Worm (Caenorhabditis elegans) whole organism, late embryonic: ENCODE data around the gene C04A2.15.

Source experiments
- F13H6.1 ChIP-seq: sonication (generic microtip); optimal IDR thresholded peaks from 2 replicates; lab custom pipeline; 2016; ENCODE audit warnings: missing genetic modification characterization, missing compliant biosample characterization
- Y22D7AL.16 ChIP-seq: sonication (generic microtip); optimal IDR thresholded peaks from 2 replicates; lab custom pipeline; 2016; ENCODE audit warnings: missing genetic modification characterization, missing compliant biosample characterization
- ceh-2 ChIP-seq: sonication (generic microtip); optimal IDR thresholded peaks from 2 replicates; lab custom pipeline; 2016; ENCODE audit warnings: missing genotype, missing genetic modification characterization, missing compliant biosample characterization
- ceh-31 ChIP-seq: sonication (generic microtip); optimal IDR thresholded peaks from 2 replicates; lab custom pipeline; 2016; ENCODE audit warnings: missing genetic modification characterization, missing compliant biosample characterization
- ceh-34 ChIP-seq: sonication (generic microtip); optimal IDR thresholded peaks from 2 replicates; lab custom pipeline; 2016; ENCODE audit warnings: mild to moderate bottlenecking, missing genetic modification characterization, missing compliant biosample characterization
- ceh-45 ChIP-seq: fragments of 200-800 bp; sonication (Bioruptor generic); IDR thresholded peaks from 2 replicates; pipeline ENCODE4 v1.3.6; 2022; ENCODE audit warnings: missing genetic modification reagents, missing genetic modification characterization, missing compliant biosample characterization
- ceh-48 ChIP-seq: sonication (generic microtip); optimal IDR thresholded peaks from 2 replicates; lab custom pipeline; 2016; ENCODE audit warnings: missing genetic modification characterization, inconsistent platforms, missing compliant biosample characterization
- ceh-9 ChIP-seq: sonication (generic microtip); optimal IDR thresholded peaks from 2 replicates; lab custom pipeline; 2016; ENCODE audit warnings: mild to moderate bottlenecking, missing genetic modification characterization, inconsistent platforms, missing compliant biosample characterization
- che-1 ChIP-seq: sonication (generic microtip); optimal IDR thresholded peaks from 2 replicates; lab custom pipeline; 2016; ENCODE audit warnings: mild to moderate bottlenecking, missing genetic modification characterization, missing compliant biosample characterization
- dve-1 ChIP-seq: sonication (generic microtip); optimal IDR thresholded peaks from 2 replicates; lab custom pipeline; 2017; ENCODE audit warnings: antibody characterized with exemption, mild to moderate bottlenecking, missing genetic modification characterization, missing compliant biosample characterization
- ets-4 ChIP-seq: sonication (generic microtip); optimal IDR thresholded peaks from 2 replicates; lab custom pipeline; 2016; ENCODE audit warnings: missing genetic modification characterization, missing compliant biosample characterization
- gmeb-2 ChIP-seq: sonication (generic microtip); optimal IDR thresholded peaks from 2 replicates; lab custom pipeline; 2016; ENCODE audit warnings: missing genetic modification characterization, inconsistent platforms, missing compliant biosample characterization
- hlh-13 ChIP-seq: fragments of 200-800 bp; sonication (Bioruptor generic); optimal IDR thresholded peaks from 2 replicates; lab custom pipeline; 2018; ENCODE audit warnings: mild to moderate bottlenecking, missing genetic modification characterization, missing compliant biosample characterization
- hlh-8 ChIP-seq: sonication (generic microtip); optimal IDR thresholded peaks from 2 replicates; lab custom pipeline; 2016; ENCODE audit warnings: missing genotype, missing genetic modification characterization, missing compliant biosample characterization
- madf-2 ChIP-seq: sonication (generic microtip); optimal IDR thresholded peaks from 2 replicates; lab custom pipeline; 2017; ENCODE audit warnings: missing genetic modification characterization, missing compliant biosample characterization
- mec-3 ChIP-seq: sonication (generic microtip); optimal IDR thresholded peaks from 2 replicates; lab custom pipeline; 2016; ENCODE audit warnings: borderline replicate concordance, missing genetic modification characterization, missing compliant biosample characterization
- nfya-1 ChIP-seq: sonication (generic microtip); optimal IDR thresholded peaks from 2 replicates; lab custom pipeline; 2017; ENCODE audit warnings: missing genetic modification characterization, mild to moderate bottlenecking, missing compliant biosample characterization, antibody characterized with exemption, moderate library complexity
- nhr-232 ChIP-seq: sonication (generic microtip); optimal IDR thresholded peaks from 2 replicates; lab custom pipeline; 2016; ENCODE audit warnings: missing genetic modification characterization, missing compliant biosample characterization
- npax-4 ChIP-seq: sonication (generic microtip); optimal IDR thresholded peaks from 2 replicates; lab custom pipeline; 2016; ENCODE audit warnings: missing genetic modification characterization, missing compliant biosample characterization
- odd-2 ChIP-seq: sonication (generic microtip); optimal IDR thresholded peaks from 2 replicates; lab custom pipeline; 2017; ENCODE audit warnings: antibody characterized with exemption, mild to moderate bottlenecking, missing genetic modification characterization, missing compliant biosample characterization
- pax-1 ChIP-seq: fragments of 150-350 bp; optimal IDR thresholded peaks from 2 replicates; lab custom pipeline; 2014; ENCODE audit warnings: missing biosample characterization, missing genetic modification characterization
- pha-2 ChIP-seq: sonication (generic microtip); optimal IDR thresholded peaks from 2 replicates; lab custom pipeline; 2017; ENCODE audit warnings: mild to moderate bottlenecking, missing genetic modification characterization, missing compliant biosample characterization
- pha-4 ChIP-seq: fragments of 150-350 bp; optimal IDR thresholded peaks from 2 replicates; lab custom pipeline; 2018; ENCODE audit warnings: missing biosample characterization, missing genetic modification reagents, missing genetic modification characterization
- pqm-1 ChIP-seq: sonication (generic microtip); optimal IDR thresholded peaks from 2 replicates; lab custom pipeline; 2016; ENCODE audit warnings: missing genetic modification characterization, missing compliant biosample characterization
- pros-1 ChIP-seq: fragments of 150-350 bp; optimal IDR thresholded peaks from 2 replicates; lab custom pipeline; 2014; ENCODE audit warnings: missing biosample characterization, missing genetic modification reagents, missing genetic modification characterization
- ref-2 ChIP-seq: sonication (generic microtip); optimal IDR thresholded peaks from 2 replicates; lab custom pipeline; 2016; ENCODE audit warnings: missing genetic modification characterization, missing compliant biosample characterization
- sdc-2 ChIP-seq: sonication (generic microtip); optimal IDR thresholded peaks from 2 replicates; lab custom pipeline; 2016; ENCODE audit warnings: missing genotype, missing genetic modification characterization, missing compliant biosample characterization
- sox-2 ChIP-seq: fragments of 200-800 bp; sonication (Bioruptor generic); IDR thresholded peaks from 2 replicates; pipeline ENCODE4 v1.3.6; 2022; ENCODE audit warnings: missing genetic modification reagents, missing genetic modification characterization, missing compliant biosample characterization
- tbx-2 ChIP-seq: sonication (generic microtip); optimal IDR thresholded peaks from 2 replicates; lab custom pipeline; 2016; ENCODE audit warnings: missing genetic modification characterization, missing compliant biosample characterization
- tbx-7 ChIP-seq: sonication (generic microtip); optimal IDR thresholded peaks from 2 replicates; lab custom pipeline; 2016; ENCODE audit warnings: missing genotype, missing genetic modification characterization, missing compliant biosample characterization
- ttx-3 ChIP-seq: sonication (generic microtip); optimal IDR thresholded peaks from 2 replicates; lab custom pipeline; 2016; ENCODE audit warnings: missing genetic modification reagents, missing genetic modification characterization, missing compliant biosample characterization
- unc-3 ChIP-seq, 2 experiments: fragments of 200-800 bp in 1 of 2; sonication (Bioruptor generic) in 1 of 2; sonication (generic microtip) in 1 of 2; conservative IDR thresholded peaks in 1 of 2; optimal IDR thresholded peaks in 1 of 2; 2 replicates each; pipeline versions ENCODE4 v1.3.6 to Lab custom; 2016 to 2022; ENCODE audit warnings: missing compliant biosample characterization in 2 of 2, missing genetic modification characterization in 2 of 2, missing genetic modification reagents in 1 of 2
- unc-42 ChIP-seq: sonication (generic microtip); optimal IDR thresholded peaks from 2 replicates; lab custom pipeline; 2016; ENCODE audit warnings: missing genotype, missing genetic modification characterization, missing compliant biosample characterization
- unc-86 ChIP-seq: sonication (generic microtip); optimal IDR thresholded peaks from 2 replicates; lab custom pipeline; 2016; ENCODE audit warnings: missing genetic modification characterization, missing compliant biosample characterization
- ztf-16 ChIP-seq: sonication (generic microtip); optimal IDR thresholded peaks from 2 replicates; lab custom pipeline; 2017; ENCODE audit warnings: missing genetic modification characterization, missing compliant biosample characterization

Gene C04A2.15

DNA sequence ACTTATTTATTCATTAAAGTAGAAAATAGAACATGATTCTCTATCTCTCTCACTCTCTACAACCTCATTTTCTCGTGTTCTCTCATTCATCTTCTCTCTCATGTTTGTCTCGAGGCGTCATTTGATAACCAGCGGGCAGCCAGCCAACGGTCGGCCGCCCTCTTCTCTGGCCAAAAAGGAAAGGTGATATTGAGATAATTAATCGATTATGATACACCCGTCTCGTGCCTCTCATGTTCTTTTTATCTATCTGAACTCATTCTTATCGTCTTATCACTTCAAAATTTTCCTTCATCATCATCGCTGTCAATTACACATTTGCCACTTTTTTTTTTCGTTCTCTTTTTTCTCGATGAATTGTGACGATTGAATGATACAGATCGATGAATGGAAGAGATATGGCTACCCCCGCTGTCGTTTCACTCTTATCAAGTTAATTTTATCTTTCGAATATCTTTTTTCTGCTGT lies 9.4 kb upstream of the C04A2.15 start (continued):
- no peak for TF ChIP-seq pha-4 (tag; lab: Kevin White, UChicago)
- peak; percentile 64 for TF ChIP-seq nfya-1 (tag; lab: Kevin White, UChicago)
- no peak for TF ChIP-seq hlh-8
- no peak for TF ChIP-seq unc-86 (tag; lab: Kevin White, UChicago)
- TF ChIP-seq ttx-3 (tag; lab: Kevin White, UChicago): no peak
- TF ChIP-seq unc-42 (tag; lab: Kevin White, UChicago): no peak
- TF ChIP-seq pha-2 (tag; lab: Kevin White, UChicago): no peak
- no peak for TF ChIP-seq tbx-7
- TF ChIP-seq ceh-34 (tag; lab: Kevin White, UChicago): peak; percentile 53
- no peak for TF ChIP-seq hlh-13
- no peak for TF ChIP-seq sdc-2 (tag; lab: Kevin White, UChicago)
- peak; percentile 14 for TF ChIP-seq ceh-48
- no peak for TF ChIP-seq nhr-232 (tag; lab: Kevin White, UChicago)
- TF ChIP-seq gmeb-2 (tag; lab: Kevin White, UChicago): no peak
- no peak for TF ChIP-seq ceh-31 (tag; lab: Kevin White, UChicago)
- TF ChIP-seq ztf-16: no peak
- no peak for TF ChIP-seq ceh-9 (tag; lab: Kevin White, UChicago)
- no peak for TF ChIP-seq ceh-45 (GFP tag; lab: Robert Waterston, UW)
- TF ChIP-seq pqm-1 (tag; lab: Kevin White, UChicago): peak; percentile 59

DNA sequence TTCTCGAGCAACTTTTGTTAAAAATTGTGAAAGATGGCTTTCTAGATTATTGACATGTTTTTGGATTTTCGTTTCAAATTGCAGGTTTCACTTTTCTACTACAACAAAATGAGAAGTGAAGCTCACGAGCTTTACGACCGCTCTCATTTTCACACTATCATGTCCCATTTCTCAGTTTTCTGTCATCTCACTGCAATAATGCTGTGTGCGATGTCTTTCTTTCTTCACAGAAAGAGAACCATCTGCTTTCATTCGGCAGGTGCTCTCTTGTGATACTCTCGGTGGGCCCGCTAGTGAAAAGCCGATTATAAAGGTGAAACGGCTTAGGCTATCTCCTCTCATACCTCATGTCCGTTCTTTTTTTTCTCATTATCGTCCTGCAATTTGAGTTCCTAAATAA lies 8.8 kb upstream of the C04A2.15 start:
- TF ChIP-seq nfya-1 (tag; lab: Kevin White, UChicago) (peak; percentile 3), ceh-31 (tag; lab: Kevin White, UChicago) (no peak)

DNA sequence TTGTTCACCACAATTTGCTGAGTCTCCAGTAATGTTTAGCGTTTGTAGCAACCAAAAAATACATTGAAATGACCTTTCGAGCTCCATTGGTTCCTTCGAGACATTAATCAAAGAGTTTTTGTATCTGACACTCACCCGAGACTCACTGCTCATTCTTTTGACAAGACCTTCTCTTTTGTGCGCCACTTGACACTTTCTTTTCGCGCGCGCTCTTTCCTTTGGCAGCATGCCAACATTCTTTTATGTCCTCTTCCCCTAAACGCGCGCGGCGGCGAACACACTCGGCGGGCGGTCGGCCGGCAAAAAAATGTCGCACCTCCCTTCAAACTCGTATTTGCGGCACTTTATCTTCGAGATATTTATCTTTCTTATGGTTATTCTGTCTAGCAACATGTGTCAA lies 8.4 kb upstream of the C04A2.15 start:
- TF ChIP-seq ceh-2 (tag; lab: Kevin White, UChicago) (no peak), odd-2 (tag; lab: Kevin White, UChicago) (no peak), npax-4 (tag; lab: Kevin White, UChicago) (no peak), Y22D7AL.16 (tag; lab: Kevin White, UChicago) (no peak), tbx-2 (peak; percentile 30), ttx-3 (tag; lab: Kevin White, UChicago) (no peak), dve-1 (tag; lab: Kevin White, UChicago) (no peak), unc-42 (tag; lab: Kevin White, UChicago) (no peak), ceh-9 (tag; lab: Kevin White, UChicago) (no peak), F13H6.1 (tag; lab: Kevin White, UChicago) (no peak), sdc-2 (tag; lab: Kevin White, UChicago) (no peak), pax-1 (tag; lab: Kevin White, UChicago) (no peak), ref-2 (tag; lab: Kevin White, UChicago) (peak; percentile 17), sox-2 (GFP tag; lab: Robert Waterston, UW) (peak; percentile 27; the same call in 1 of the 2 replicates)

ce11 chrII:6844227-6845005 lies 7.6 kb upstream of the C04A2.15 start:
- no peak for TF ChIP-seq madf-2 (tag; lab: Kevin White, UChicago)
- peak; percentile 43 for TF ChIP-seq pros-1 (tag; lab: Kevin White, UChicago)
- no peak for TF ChIP-seq ets-4 (tag; lab: Kevin White, UChicago)
- TF ChIP-seq ceh-48: peak; percentile 45
- peak; percentile 31; the same call in 1 of the 2 replicates for TF ChIP-seq sox-2 (GFP tag; lab: Robert Waterston, UW)
- peak; percentile 84 for TF ChIP-seq unc-42 (tag; lab: Kevin White, UChicago)
- TF ChIP-seq, all 69 proteins: peak for 4

ce11 chrII:6845006-6845459 lies 7.0 kb upstream of the C04A2.15 start:
- TF ChIP-seq che-1 (tag; lab: Kevin White, UChicago) (no peak), unc-3 (GFP tag; conservative IDR thresholded peaks at IDR 0.05; lab: Robert Waterston, UW) (no peak), unc-3 (tag; optimal IDR thresholded peaks at IDR 0.05; lab: Kevin White, UChicago) (no peak), ztf-16 (no peak), ceh-34 (tag; lab: Kevin White, UChicago) (no peak), ceh-45 (GFP tag; lab: Robert Waterston, UW) (no peak), mec-3 (tag; lab: Kevin White, UChicago) (no peak)
